Worm (Caenorhabditis elegans) whole organism, L1 larva: ENCODE results near the gene tex-2.

Source experiments
- C04F5.9 ChIP-seq: sonication (generic microtip); optimal IDR thresholded peaks from 2 replicates; lab custom pipeline; 2016; ENCODE audit warnings: missing genetic modification characterization, missing compliant biosample characterization
- alr-1 ChIP-seq: fragments of 200-800 bp; sonication (Bioruptor generic); optimal IDR thresholded peaks from 2 replicates; lab custom pipeline; 2018; ENCODE audit warnings: borderline replicate concordance, mild to moderate bottlenecking, missing genetic modification characterization, missing compliant biosample characterization
- blmp-1 ChIP-seq: fragments of 150-350 bp; optimal IDR thresholded peaks from 2 replicates; lab custom pipeline; 2014; ENCODE audit warnings: missing biosample characterization, missing genetic modification characterization
- ceh-8 ChIP-seq: fragments of 200-800 bp; sonication (Bioruptor generic); optimal IDR thresholded peaks from 2 replicates; lab custom pipeline; 2018; ENCODE audit warnings: mild to moderate bottlenecking, missing genetic modification characterization, moderate library complexity, missing compliant biosample characterization
- ceh-90 ChIP-seq: sonication (generic microtip); optimal IDR thresholded peaks from 2 replicates; lab custom pipeline; 2016; ENCODE audit warnings: missing genetic modification characterization, missing compliant biosample characterization
- ces-1 ChIP-seq: fragments of 150-350 bp; optimal IDR thresholded peaks from 2 replicates; lab custom pipeline; 2014; ENCODE audit warnings: missing biosample characterization, missing genetic modification reagents, missing genetic modification characterization
- dsc-1 ChIP-seq: sonication (generic microtip); optimal IDR thresholded peaks from 2 replicates; lab custom pipeline; 2016; ENCODE audit warnings: mild to moderate bottlenecking, missing genetic modification characterization, missing compliant biosample characterization
- efl-1 ChIP-seq, 4 experiments: fragments of 150-350 bp; optimal IDR thresholded peaks in 3 of 4; peaks in 1 of 4; 1 replicate in 1 of 4; 2 replicates in 3 of 4; lab custom pipeline; 2014; ENCODE audit warnings: missing biosample characterization in 2 of 4, missing genetic modification characterization in 2 of 4, missing genetic modification reagents in 2 of 4
- egl-13 ChIP-seq: sonication (generic microtip); optimal IDR thresholded peaks from 2 replicates; lab custom pipeline; 2016; ENCODE audit warnings: missing genotype, missing genetic modification reagents, missing genetic modification characterization, missing compliant biosample characterization
- elt-2 ChIP-seq: sonication (generic microtip); optimal IDR thresholded peaks from 2 replicates; lab custom pipeline; 2016; ENCODE audit warnings: missing genetic modification characterization, mild to moderate bottlenecking, inconsistent platforms, missing compliant biosample characterization, missing genetic modification reagents
- elt-3 ChIP-seq, 6 experiments: fragments of 150-350 bp in 1 of 6; sonication (generic microtip); optimal IDR thresholded peaks; 2 replicates each; lab custom pipeline; 2017 to 2018; ENCODE audit warnings: missing biosample characterization in 6 of 6, missing genetic modification characterization in 6 of 6, inconsistent platforms in 1 of 6
- ets-5 ChIP-seq: fragments of 200-800 bp; sonication (Bioruptor generic); IDR thresholded peaks from 2 replicates; pipeline ENCODE4 v1.3.6; 2022; ENCODE audit warnings: missing genetic modification characterization, missing compliant biosample characterization
- fkh-8 ChIP-seq: sonication (generic microtip); optimal IDR thresholded peaks from 2 replicates; lab custom pipeline; 2016; ENCODE audit warnings: mild to moderate bottlenecking, missing genetic modification characterization, missing compliant biosample characterization
- fos-1 ChIP-seq: fragments of 150-350 bp; optimal IDR thresholded peaks from 2 replicates; lab custom pipeline; 2014; ENCODE audit warnings: missing biosample characterization, missing genetic modification characterization
- hlh-4 ChIP-seq: sonication (generic microtip); optimal IDR thresholded peaks from 2 replicates; lab custom pipeline; 2016; ENCODE audit warnings: mild to moderate bottlenecking, missing genetic modification characterization, missing compliant biosample characterization
- hpl-2 ChIP-seq: fragments of 150-350 bp; optimal IDR thresholded peaks from 2 replicates; lab custom pipeline; 2014; ENCODE audit warnings: missing biosample characterization, missing genetic modification reagents, missing genetic modification characterization
- jun-1 ChIP-seq: fragments of 150-350 bp; optimal IDR thresholded peaks from 2 replicates; lab custom pipeline; 2014; ENCODE audit warnings: missing biosample characterization, missing genetic modification reagents, missing genetic modification characterization
- lin-14 ChIP-seq: fragments of 200-800 bp; sonication (Bioruptor generic); optimal IDR thresholded peaks from 2 replicates; lab custom pipeline; 2018; ENCODE audit warnings: mild to moderate bottlenecking, missing genetic modification characterization, moderate library complexity, missing compliant biosample characterization
- lin-35 ChIP-seq, 2 experiments: fragments of 150-350 bp; optimal IDR thresholded peaks; 2 replicates each; lab custom pipeline; 2014; ENCODE audit warnings: missing biosample characterization in 2 of 2, missing genetic modification characterization in 2 of 2, missing genetic modification reagents in 2 of 2
- lir-3 ChIP-seq: sonication (generic microtip); optimal IDR thresholded peaks from 2 replicates; lab custom pipeline; 2016; ENCODE audit warnings: mild to moderate bottlenecking, missing genetic modification characterization, moderate library complexity, missing compliant biosample characterization; ENCODE audit not compliant: poor library complexity
- lsy-2 ChIP-seq, 2 experiments: fragments of 150-350 bp; optimal IDR thresholded peaks; 2 replicates each; lab custom pipeline; 2014; ENCODE audit warnings: missing biosample characterization in 2 of 2, missing genetic modification characterization in 2 of 2
- mdl-1 ChIP-seq, 2 experiments: fragments of 150-350 bp; optimal IDR thresholded peaks; 2 replicates each; lab custom pipeline; 2014 to 2017; ENCODE audit warnings: missing biosample characterization in 2 of 2, missing genetic modification characterization in 2 of 2, inconsistent platforms in 1 of 2
- nhr-19 ChIP-seq: fragments of 200-800 bp; sonication (Bioruptor generic); conservative IDR thresholded peaks from 2 replicates; pipeline ENCODE4 v1.3.6; 2022; ENCODE audit warnings: missing genetic modification characterization, missing compliant biosample characterization
- nhr-237 ChIP-seq: fragments of 150-350 bp; optimal IDR thresholded peaks from 2 replicates; lab custom pipeline; 2014; ENCODE audit warnings: missing biosample characterization, missing genetic modification characterization
- nhr-71 ChIP-seq: sonication (generic microtip); optimal IDR thresholded peaks from 2 replicates; lab custom pipeline; 2016; ENCODE audit warnings: mild to moderate bottlenecking, missing genetic modification characterization, moderate library complexity, missing compliant biosample characterization
- nhr-84 ChIP-seq: sonication (generic microtip); optimal IDR thresholded peaks from 2 replicates; lab custom pipeline; 2017; ENCODE audit warnings: missing biosample characterization, missing genetic modification characterization
- nhr-85 ChIP-seq: sonication (generic microtip); peaks from one replicate; lab custom pipeline; 2016; ENCODE audit warnings: missing genetic modification characterization, inconsistent platforms, missing compliant biosample characterization
- nhr-90 ChIP-seq: sonication (generic microtip); optimal IDR thresholded peaks from 2 replicates; lab custom pipeline; 2016; ENCODE audit warnings: mild to moderate bottlenecking, missing genetic modification characterization, missing compliant biosample characterization; ENCODE audit not compliant: poor library complexity
- pag-3 ChIP-seq: sonication (generic microtip); optimal IDR thresholded peaks from 2 replicates; lab custom pipeline; 2017; ENCODE audit warnings: missing genetic modification characterization, mild to moderate bottlenecking, missing compliant biosample characterization, antibody characterized with exemption, borderline replicate concordance; ENCODE audit not compliant: insufficient read depth
- rnt-1 ChIP-seq: sonication (generic microtip); optimal IDR thresholded peaks from 2 replicates; lab custom pipeline; 2016; ENCODE audit warnings: mild to moderate bottlenecking, missing genetic modification characterization, moderate library complexity, missing compliant biosample characterization
- snu-23 ChIP-seq: sonication (generic microtip); optimal IDR thresholded peaks from 2 replicates; lab custom pipeline; 2016; ENCODE audit warnings: missing genetic modification characterization, missing compliant biosample characterization
- sox-4 ChIP-seq: sonication (generic microtip); optimal IDR thresholded peaks from 2 replicates; lab custom pipeline; 2016; ENCODE audit warnings: missing genetic modification characterization, missing compliant biosample characterization
- sptf-1 ChIP-seq: fragments of 150-350 bp; optimal IDR thresholded peaks from 2 replicates; lab custom pipeline; 2014; ENCODE audit warnings: missing biosample characterization, missing genetic modification characterization
- tbx-2 ChIP-seq: sonication (generic microtip); optimal IDR thresholded peaks from 2 replicates; lab custom pipeline; 2016; ENCODE audit warnings: missing genetic modification characterization, missing compliant biosample characterization
- unc-130 ChIP-seq: fragments of 150-350 bp; optimal IDR thresholded peaks from 2 replicates; lab custom pipeline; 2017; ENCODE audit warnings: missing biosample characterization, missing genetic modification characterization, inconsistent platforms
- unc-98 ChIP-seq: fragments of 200-800 bp; sonication (Bioruptor generic); IDR thresholded peaks from 2 replicates; pipeline ENCODE4 v1.3.6; 2022; ENCODE audit warnings: missing genetic modification characterization, missing compliant biosample characterization
- xbp-1 ChIP-seq: sonication (generic microtip); optimal IDR thresholded peaks from 2 replicates; lab custom pipeline; 2016; ENCODE audit warnings: missing genetic modification characterization, missing compliant biosample characterization
- zip-4 ChIP-seq: fragments of 200-800 bp; sonication (Bioruptor generic); optimal IDR thresholded peaks from 2 replicates; lab custom pipeline; 2018; ENCODE audit warnings: mild to moderate bottlenecking, missing genetic modification characterization, moderate library complexity, missing compliant biosample characterization
- ztf-11 ChIP-seq, 2 experiments: sonication (generic microtip); optimal IDR thresholded peaks; 2 replicates each; lab custom pipeline; 2016 to 2017; ENCODE audit warnings: missing genetic modification characterization in 2 of 2, missing biosample characterization in 1 of 2, missing compliant biosample characterization in 1 of 2

Gene tex-2

DNA sequence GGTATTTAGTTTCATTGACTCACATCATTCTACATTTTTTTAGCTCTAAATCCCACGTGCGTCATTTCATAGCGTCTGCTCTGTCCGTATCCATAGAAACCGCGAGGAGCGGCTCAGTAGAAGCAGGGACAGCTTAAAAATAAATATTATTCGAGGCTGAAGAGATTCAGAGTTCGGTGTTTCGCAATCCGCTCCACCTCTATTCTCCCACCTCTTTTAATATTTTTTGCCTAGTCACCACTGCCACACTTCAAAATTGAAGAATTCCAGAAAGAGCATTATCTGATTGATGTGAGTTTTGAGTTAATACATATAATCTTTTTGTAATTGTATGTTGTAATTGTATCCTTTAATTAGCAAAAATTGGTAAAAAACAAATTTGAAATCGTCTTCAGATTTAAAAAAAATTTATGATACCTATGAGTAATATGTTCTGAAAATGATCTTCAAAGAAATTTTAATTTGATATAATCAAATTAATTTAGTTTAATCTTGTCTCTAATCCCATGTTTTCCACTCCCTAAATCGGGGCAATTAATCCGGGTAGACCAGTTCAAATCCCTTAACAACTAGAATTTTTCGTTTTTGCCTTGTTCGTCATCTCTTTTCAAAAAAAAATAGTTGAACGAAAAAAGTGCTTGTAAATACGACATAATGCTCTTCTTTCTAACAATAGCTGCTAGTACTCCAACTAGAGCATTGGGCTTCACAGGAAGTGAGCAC lies 16.2 kb upstream of the tex-2 start:
- no peak for TF ChIP-seq unc-98
- TF ChIP-seq lin-14 (GFP tag; lab: Kevin White, UChicago), result peak; percentile 25
- no peak for TF ChIP-seq nhr-84 (tag; lab: Kevin White, UChicago)
- TF ChIP-seq sox-4, result no peak
- TF ChIP-seq xbp-1, result no peak
- TF ChIP-seq nhr-71 (tag; lab: Kevin White, UChicago), result peak; percentile 26
- TF ChIP-seq sptf-1 (tag; lab: Kevin White, UChicago), result no peak
- TF ChIP-seq dsc-1, result peak; percentile 65
- no peak for TF ChIP-seq efl-1 (optimal IDR thresholded peaks at IDR 0.05; lab: Kevin White, UChicago)
- TF ChIP-seq efl-1 (GFP tag; optimal IDR thresholded peaks at IDR 0.05 in 1 of 2; lab: Kevin White, UChicago), result peak in 1 of 2 experiments; percentile 58
- TF ChIP-seq unc-130 (tag; lab: Kevin White, UChicago), result no peak
- TF ChIP-seq fkh-8 (tag; lab: Kevin White, UChicago), result peak; percentile 87

DNA sequence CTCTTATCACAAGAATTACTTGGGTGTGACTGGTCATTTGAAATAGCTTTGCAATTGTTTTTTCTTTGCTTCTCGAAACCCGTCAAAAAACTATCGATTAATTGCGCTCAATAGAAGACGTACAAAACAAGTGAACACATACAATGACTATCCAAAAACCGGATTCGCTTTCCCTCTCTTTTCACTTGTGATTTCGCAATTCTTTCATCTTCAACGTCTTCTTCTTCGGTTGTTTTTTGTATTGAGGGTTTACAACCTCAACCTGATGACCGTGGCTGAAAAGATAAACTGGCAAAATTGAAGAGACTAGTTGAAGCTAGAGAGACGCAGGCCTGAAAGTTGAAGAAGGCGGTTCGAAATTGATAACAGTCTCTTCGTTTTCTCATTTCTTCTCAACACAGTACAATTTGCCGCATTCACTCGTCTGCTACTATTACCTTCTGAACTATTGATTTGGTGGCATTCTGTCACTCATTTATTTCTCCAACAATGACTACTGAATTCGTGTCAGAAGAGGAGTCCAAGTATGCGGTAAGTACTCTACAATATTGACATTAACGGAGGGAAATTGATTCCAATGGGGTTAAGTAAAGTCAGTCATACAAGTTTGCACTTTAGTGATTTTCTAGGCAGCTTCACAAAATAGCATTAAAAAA lies 12.7 kb upstream of the tex-2 start:
- TF ChIP-seq fos-1 (tag; lab: Kevin White, UChicago) (no peak), nhr-237 (tag; lab: Kevin White, UChicago) (no peak), ceh-8 (GFP tag; lab: Kevin White, UChicago) (no peak), mdl-1 (tag; optimal IDR thresholded peaks at IDR 0.05; lab: Kevin White, UChicago) (peak in 1 of 2 experiments; percentile 15), sox-4 (no peak), ceh-90 (tag; lab: Kevin White, UChicago) (no peak), lin-14 (GFP tag; lab: Kevin White, UChicago) (peak; percentile 68), nhr-90 (peak; percentile 5), elt-2 (peak; percentile 28), zip-4 (GFP tag; lab: Kevin White, UChicago) (peak; percentile 28), rnt-1 (tag; lab: Kevin White, UChicago) (no peak), nhr-84 (tag; lab: Kevin White, UChicago) (no peak), lsy-2 (tag; optimal IDR thresholded peaks at IDR 0.05; lab: Kevin White, UChicago) (peak in 1 of 2 experiments; percentile 33), hlh-4 (tag; lab: Kevin White, UChicago) (no peak), tbx-2 (tag; lab: Kevin White, UChicago) (no peak), ztf-11 (tag; optimal IDR thresholded peaks at IDR 0.05; lab: Kevin White, UChicago) (no peak), egl-13 (tag; lab: Kevin White, UChicago) (no peak), ets-5 (GFP tag; lab: Robert Waterston, UW) (no peak), nhr-71 (tag; lab: Kevin White, UChicago) (peak; percentile 6), elt-3 (tag; optimal IDR thresholded peaks at IDR 0.05; lab: Kevin White, UChicago) (peak in 5 of 6 experiments; percentile 21 to 96 (median 35)), blmp-1 (peak; percentile 95), lin-35 (GFP tag; optimal IDR thresholded peaks at IDR 0.05; lab: Kevin White, UChicago) (peak in 1 of 2 experiments; percentile 58), pag-3 (tag; lab: Kevin White, UChicago) (peak; percentile 57), C04F5.9 (tag; lab: Kevin White, UChicago) (no peak), hpl-2 (GFP tag; lab: Kevin White, UChicago) (peak; percentile 6), ces-1 (no peak), snu-23 (GFP tag; lab: Kevin White, UChicago) (peak; percentile 32), lir-3 (no peak), nhr-19 (GFP tag; lab: Robert Waterston, UW) (0 out of 2 replicates have a peak, but pooled peaks have one; percentile 23), jun-1 (tag; lab: Kevin White, UChicago) (peak; percentile 46), nhr-85 (tag; lab: Kevin White, UChicago) (peak; percentile 88), alr-1 (tag; lab: Kevin White, UChicago) (no peak), efl-1 (optimal IDR thresholded peaks at IDR 0.05; lab: Kevin White, UChicago) (no peak), efl-1 (GFP tag; optimal IDR thresholded peaks at IDR 0.05 in 1 of 2; lab: Kevin White, UChicago) (peak in 1 of 2 experiments; percentile 90)
- TF ChIP-seq, all 84 proteins: peak for 17
